Worm (Caenorhabditis elegans): ENCODE measurements around the gene oig-8.

DNA sequence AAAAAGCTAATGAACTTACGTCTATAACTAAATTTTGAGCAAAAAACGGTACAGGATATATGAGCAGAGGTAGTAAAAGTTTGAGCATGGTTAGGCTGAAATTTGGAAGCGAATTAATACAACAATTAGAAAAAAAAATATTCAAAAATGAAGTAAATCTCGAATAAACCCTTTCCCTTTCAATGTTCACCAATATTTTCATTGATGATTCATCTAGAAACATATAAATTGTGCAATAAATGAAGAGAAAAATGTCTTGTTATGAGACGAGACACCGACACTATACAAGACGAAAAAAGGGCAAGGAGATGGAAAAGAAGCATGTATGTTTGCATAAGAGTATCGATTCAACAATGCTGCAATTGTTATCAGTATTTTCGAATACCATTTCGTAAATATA lies 23.6 kb downstream of the oig-8 start, which contains the start of gene F54H5.14:
- TF ChIP-seq flt-1 (GFP tag; IDR thresholded peaks at IDR 0.05) (no peak), ztf-23 (GFP tag; IDR thresholded peaks at IDR 0.05) (no peak), klf-2 (GFP tag; conservative IDR thresholded peaks at IDR 0.05) (no peak), tab-1 (GFP tag; IDR thresholded peaks at IDR 0.05) (no peak), ref-1 (GFP tag; conservative IDR thresholded peaks at IDR 0.05) (no peak), med-1 (GFP tag; optimal IDR thresholded peaks at IDR 0.05; ENCODE audit: insufficient read depth) (no peak)

Data from whole organism, midembryonic.